Fruit fly (Drosophila melanogaster): ENCODE data around the gene CG31517.

dm6 chr3R:13997762-13998161 lies 49.5 kb downstream of the CG31517 start:
- TF ChIP-seq usp (GFP tag; optimal IDR thresholded peaks at IDR 0.05) (no peak), psq (optimal IDR thresholded peaks at IDR 0.05) (no peak), pan (optimal IDR thresholded peaks at IDR 0.05) (no peak), Dll (optimal IDR thresholded peaks at IDR 0.05) (no peak)
